Worm (Caenorhabditis elegans) whole organism, L2 larva: ENCODE data around the gene ugt-17.

Source experiments
- C34F6.9 ChIP-seq: fragments of 150-350 bp; optimal IDR thresholded peaks from 2 replicates; lab custom pipeline; 2014; ENCODE audit warnings: missing biosample characterization, missing genetic modification characterization
- F13H6.1 ChIP-seq: sonication (generic microtip); optimal IDR thresholded peaks from 2 replicates; lab custom pipeline; 2016; ENCODE audit warnings: missing genetic modification characterization, missing compliant biosample characterization
- R02D3.7 ChIP-seq: fragments of 150-350 bp; optimal IDR thresholded peaks from 2 replicates; lab custom pipeline; 2014; ENCODE audit warnings: missing biosample characterization, missing genetic modification characterization
- Y55F3AM.14 ChIP-seq: fragments of 200-800 bp; sonication (Bioruptor generic); optimal IDR thresholded peaks from 2 replicates; lab custom pipeline; 2018; ENCODE audit warnings: mild to moderate bottlenecking, missing genetic modification characterization, missing compliant biosample characterization
- ZK546.5 ChIP-seq: sonication (generic microtip); optimal IDR thresholded peaks from 2 replicates; lab custom pipeline; 2017; ENCODE audit warnings: missing biosample characterization, missing genetic modification characterization
- aly-2 ChIP-seq: fragments of 150-350 bp; optimal IDR thresholded peaks from 2 replicates; lab custom pipeline; 2014; ENCODE audit warnings: missing biosample characterization, missing genetic modification characterization
- blmp-1 ChIP-seq: sonication (generic microtip); optimal IDR thresholded peaks from 2 replicates; lab custom pipeline; 2017; ENCODE audit warnings: missing genetic modification characterization, mild to moderate bottlenecking, missing compliant biosample characterization, antibody characterized with exemption, moderate library complexity; ENCODE audit not compliant: insufficient read depth
- ceh-16 ChIP-seq: fragments of 150-350 bp; optimal IDR thresholded peaks from 2 replicates; lab custom pipeline; 2014; ENCODE audit warnings: missing biosample characterization, missing genetic modification characterization
- ceh-82 ChIP-seq: fragments of 150-350 bp; optimal IDR thresholded peaks from 2 replicates; lab custom pipeline; 2014; ENCODE audit warnings: missing biosample characterization, missing genetic modification characterization
- crh-2 ChIP-seq: sonication (generic microtip); optimal IDR thresholded peaks from 2 replicates; lab custom pipeline; 2017; ENCODE audit warnings: missing biosample characterization, missing genetic modification characterization
- dmd-4 ChIP-seq: sonication (generic microtip); optimal IDR thresholded peaks from 2 replicates; lab custom pipeline; 2017; ENCODE audit warnings: missing biosample characterization, missing genetic modification characterization
- egl-27 ChIP-seq: sonication (generic microtip); optimal IDR thresholded peaks from 3 replicates; lab custom pipeline; 2017; ENCODE audit warnings: missing biosample characterization, missing genetic modification reagents, missing genetic modification characterization
- elt-1 ChIP-seq: fragments of 150-350 bp; optimal IDR thresholded peaks from 2 replicates; lab custom pipeline; 2014; ENCODE audit warnings: missing biosample characterization, missing genetic modification characterization
- elt-3 ChIP-seq: sonication (generic microtip); optimal IDR thresholded peaks from 2 replicates; lab custom pipeline; 2017; ENCODE audit warnings: missing biosample characterization, missing genetic modification characterization
- fos-1 ChIP-seq: fragments of 150-350 bp; optimal IDR thresholded peaks from 2 replicates; lab custom pipeline; 2014; ENCODE audit warnings: missing biosample characterization, missing genetic modification characterization
- gmeb-1 ChIP-seq: fragments of 150-350 bp; optimal IDR thresholded peaks from 2 replicates; lab custom pipeline; 2014; ENCODE audit warnings: missing biosample characterization, missing genetic modification characterization
- lin-11 ChIP-seq: fragments of 150-350 bp; sonication (generic microtip); optimal IDR thresholded peaks from 2 replicates; lab custom pipeline; 2014; ENCODE audit warnings: missing biosample characterization, missing genetic modification characterization, inconsistent platforms, mixed read lengths
- lin-13 ChIP-seq: fragments of 150-350 bp; optimal IDR thresholded peaks from 2 replicates; lab custom pipeline; 2014; ENCODE audit warnings: missing biosample characterization, missing genetic modification reagents, missing genetic modification characterization
- lin-39 ChIP-seq: fragments of 150-350 bp; optimal IDR thresholded peaks from 2 replicates; lab custom pipeline; 2014; ENCODE audit warnings: missing biosample characterization, missing genetic modification reagents, missing genetic modification characterization
- lsy-2 ChIP-seq, 2 experiments: fragments of 150-350 bp in 1 of 2; sonication (generic microtip) in 1 of 2; optimal IDR thresholded peaks; 2 replicates each; lab custom pipeline; 2014 to 2017; ENCODE audit warnings: missing biosample characterization in 2 of 2, missing genetic modification characterization in 2 of 2
- mdl-1 ChIP-seq, 2 experiments: fragments of 150-350 bp in 1 of 2; sonication (generic microtip) in 1 of 2; optimal IDR thresholded peaks; 2 replicates each; lab custom pipeline; 2017; ENCODE audit warnings: missing biosample characterization in 2 of 2, missing genetic modification characterization in 2 of 2
- nhr-11 ChIP-seq: fragments of 150-350 bp; optimal IDR thresholded peaks from 2 replicates; lab custom pipeline; 2014; ENCODE audit warnings: missing biosample characterization, missing genetic modification characterization
- nhr-12 ChIP-seq: fragments of 150-350 bp; optimal IDR thresholded peaks from 2 replicates; lab custom pipeline; 2014; ENCODE audit warnings: missing biosample characterization, missing genetic modification characterization
- nhr-21 ChIP-seq: fragments of 150-350 bp; optimal IDR thresholded peaks from 2 replicates; lab custom pipeline; 2014; ENCODE audit warnings: missing biosample characterization, missing genetic modification characterization
- nhr-23 ChIP-seq: fragments of 150-350 bp; optimal IDR thresholded peaks from 2 replicates; lab custom pipeline; 2014; ENCODE audit warnings: missing biosample characterization, missing genetic modification reagents, missing genetic modification characterization
- nhr-237 ChIP-seq: fragments of 150-350 bp; optimal IDR thresholded peaks from 2 replicates; lab custom pipeline; 2014; ENCODE audit warnings: missing biosample characterization, missing genetic modification characterization
- nhr-6 ChIP-seq: fragments of 150-350 bp; optimal IDR thresholded peaks from 2 replicates; lab custom pipeline; 2014; ENCODE audit warnings: missing biosample characterization, missing genetic modification characterization
- nhr-77 ChIP-seq: fragments of 150-350 bp; optimal IDR thresholded peaks from 2 replicates; lab custom pipeline; 2014; ENCODE audit warnings: missing biosample characterization, missing genetic modification characterization
- peb-1 ChIP-seq: fragments of 150-350 bp; optimal IDR thresholded peaks from 2 replicates; lab custom pipeline; 2014; ENCODE audit warnings: missing biosample characterization, missing genetic modification characterization
- sem-4 ChIP-seq: fragments of 150-350 bp; optimal IDR thresholded peaks from 2 replicates; lab custom pipeline; 2014; ENCODE audit warnings: missing biosample characterization, missing genetic modification reagents, missing genetic modification characterization
- skn-1 ChIP-seq: sonication (generic microtip); optimal IDR thresholded peaks from 2 replicates; lab custom pipeline; 2017; ENCODE audit warnings: missing biosample characterization, missing genetic modification characterization
- sma-3 ChIP-seq: sonication (generic microtip); optimal IDR thresholded peaks from 2 replicates; lab custom pipeline; 2016; ENCODE audit warnings: missing genetic modification reagents, missing genetic modification characterization, missing compliant biosample characterization
- sma-9 ChIP-seq, 2 experiments: fragments of 150-350 bp in 1 of 2; sonication (generic microtip) in 1 of 2; optimal IDR thresholded peaks; 2 replicates each; lab custom pipeline; 2014 to 2016; ENCODE audit warnings: missing genetic modification characterization in 2 of 2, mild to moderate bottlenecking in 1 of 2, missing biosample characterization in 1 of 2, missing compliant biosample characterization in 1 of 2, missing genetic modification reagents in 1 of 2, moderate library complexity in 1 of 2
- snpc-4 ChIP-seq: fragments of 150-350 bp; optimal IDR thresholded peaks from 2 replicates; lab custom pipeline; 2014; ENCODE audit warnings: missing biosample characterization, missing genetic modification characterization
- unc-39 ChIP-seq: fragments of 150-350 bp; optimal IDR thresholded peaks from 2 replicates; lab custom pipeline; 2014; ENCODE audit warnings: missing biosample characterization, missing genetic modification characterization
- unc-55 ChIP-seq: fragments of 150-350 bp; sonication (generic microtip); optimal IDR thresholded peaks from 3 replicates; lab custom pipeline; 2014; ENCODE audit warnings: missing biosample characterization, missing genetic modification reagents, missing genetic modification characterization
- unc-62 ChIP-seq: fragments of 150-350 bp; optimal IDR thresholded peaks from 2 replicates; lab custom pipeline; 2014; ENCODE audit warnings: missing biosample characterization, missing genetic modification reagents, missing genetic modification characterization
- zag-1 ChIP-seq: fragments of 150-350 bp; optimal IDR thresholded peaks from 2 replicates; lab custom pipeline; 2014; ENCODE audit warnings: missing biosample characterization, missing genetic modification characterization
- ztf-1 ChIP-seq: fragments of 200-800 bp; sonication (Bioruptor generic); conservative IDR thresholded peaks from 2 replicates; pipeline ENCODE4 v1.3.6; 2022; ENCODE audit warnings: missing genetic modification characterization, missing compliant biosample characterization
- ztf-4 ChIP-seq: fragments of 150-350 bp; optimal IDR thresholded peaks from 2 replicates; lab custom pipeline; 2014; ENCODE audit warnings: missing biosample characterization, missing genetic modification characterization

Gene ugt-17

DNA sequence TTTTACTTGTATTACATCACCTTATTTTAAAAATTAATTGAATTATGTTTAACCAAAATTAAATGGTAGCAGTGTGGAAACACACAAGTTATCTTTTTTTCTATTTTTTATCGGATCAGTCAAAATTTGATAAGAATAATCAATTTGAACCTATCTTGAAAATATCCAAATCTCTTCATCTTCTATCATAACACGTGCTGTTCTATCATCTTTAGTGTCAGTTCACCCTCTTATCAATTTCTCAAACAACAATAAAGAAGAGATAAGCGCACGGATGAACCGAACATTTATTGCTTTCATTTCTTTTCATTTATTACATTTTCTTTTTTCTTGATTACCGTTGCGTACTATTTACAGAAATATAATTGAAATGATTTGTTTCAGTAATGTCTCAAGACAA lies 17.7 kb downstream of the ugt-17 start, which contains the start of gene R04B5.5:
R04B5.5 (plus strand) TSS at position 378 of the 400 bp plus-strand sequence.
- peak; percentile 35 for TF ChIP-seq egl-27
- no peak for TF ChIP-seq nhr-237
- TF ChIP-seq nhr-21 (tag; lab: Kevin White, UChicago): peak; percentile 65
- peak; percentile 69 for TF ChIP-seq fos-1 (tag; lab: Kevin White, UChicago)
- peak; percentile 32 for TF ChIP-seq sma-3 (GFP tag; lab: Kevin White, UChicago)
- no peak for TF ChIP-seq ztf-1 (GFP tag; lab: Robert Waterston, UW)
- peak; percentile 87 for TF ChIP-seq sma-9 (GFP tag; optimal IDR thresholded peaks at IDR 0.05; lab: Kevin White, UChicago)
- TF ChIP-seq sma-9 (tag; optimal IDR thresholded peaks at IDR 0.05; lab: Kevin White, UChicago): no peak
- TF ChIP-seq C34F6.9 (tag; lab: Kevin White, UChicago): peak; percentile 21
- no peak for TF ChIP-seq unc-62 (GFP tag; lab: Kevin White, UChicago)
- peak; percentile 55 for TF ChIP-seq blmp-1 (tag; lab: Kevin White, UChicago)
- TF ChIP-seq R02D3.7 (tag; lab: Kevin White, UChicago): no peak
- no peak for TF ChIP-seq nhr-12
- TF ChIP-seq dmd-4: no peak
- TF ChIP-seq crh-2 (tag; lab: Kevin White, UChicago): peak; percentile 35
- peak in 1 of 2 experiments; percentile 39 for TF ChIP-seq lsy-2 (tag; optimal IDR thresholded peaks at IDR 0.05; lab: Kevin White, UChicago)
- peak; percentile 29 for TF ChIP-seq F13H6.1 (tag; lab: Kevin White, UChicago)
- peak; percentile 15 to 45 for TF ChIP-seq mdl-1 (tag; optimal IDR thresholded peaks at IDR 0.05; lab: Kevin White, UChicago)
- no peak for TF ChIP-seq zag-1

DNA sequence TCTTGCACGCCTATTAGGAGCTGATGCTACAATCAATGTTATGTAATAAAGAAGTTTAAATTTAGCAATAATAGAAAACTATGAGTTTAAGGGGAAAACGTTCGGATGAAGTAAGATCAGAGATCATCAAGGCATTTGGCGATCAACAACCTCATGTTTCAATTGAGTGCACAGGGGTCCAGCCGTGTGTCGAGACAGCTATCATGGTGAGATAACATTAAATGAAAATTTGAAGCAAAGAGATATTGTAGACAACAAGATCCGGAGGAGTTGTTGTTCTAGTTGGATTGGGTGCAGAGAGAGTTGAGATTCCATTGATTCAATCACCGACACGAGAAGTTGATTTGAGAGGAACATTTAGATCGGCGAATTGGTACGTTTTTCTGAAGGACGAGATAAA lies 18.6 kb downstream of the ugt-17 start:
- TF ChIP-seq sma-9 (GFP tag; optimal IDR thresholded peaks at IDR 0.05; lab: Kevin White, UChicago) (peak; percentile 32), sma-9 (tag; optimal IDR thresholded peaks at IDR 0.05; lab: Kevin White, UChicago) (no peak), lsy-2 (tag; optimal IDR thresholded peaks at IDR 0.05; lab: Kevin White, UChicago) (peak in 1 of 2 experiments; percentile 13), snpc-4 (no peak), F13H6.1 (tag; lab: Kevin White, UChicago) (peak; percentile 37)

DNA sequence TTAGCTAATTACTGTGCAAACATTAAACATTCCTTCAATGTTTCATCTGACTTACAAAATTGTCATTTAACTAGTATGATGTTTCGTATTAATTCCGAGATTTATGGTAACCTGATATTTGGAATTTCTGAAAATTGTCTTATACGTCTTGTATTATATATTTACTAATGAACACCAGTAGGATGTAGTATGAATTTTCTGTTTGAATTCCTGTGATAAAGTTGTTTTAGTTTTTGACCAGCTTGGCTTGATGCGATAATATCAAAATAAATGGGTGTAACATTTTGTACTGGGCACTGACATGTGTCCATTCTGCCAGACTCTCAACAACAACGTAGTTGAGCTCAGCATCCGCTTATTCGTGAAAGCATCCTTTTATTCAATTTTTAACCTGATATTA lies 19.9 kb downstream of the ugt-17 start, which contains the start of gene R04B5.6:
R04B5.6 (plus strand) TSS at position 301 of the 400 bp plus-strand sequence.
- no peak for TF ChIP-seq R02D3.7 (tag; lab: Kevin White, UChicago)
- TF ChIP-seq ceh-82 (tag; lab: Kevin White, UChicago): no peak
- TF ChIP-seq nhr-12: no peak
- no peak for TF ChIP-seq ZK546.5 (tag; lab: Kevin White, UChicago)
- no peak for TF ChIP-seq elt-1 (tag; lab: Kevin White, UChicago)
- TF ChIP-seq ceh-16: no peak
- no peak for TF ChIP-seq lin-13
- no peak for TF ChIP-seq lin-39
- TF ChIP-seq sma-3 (GFP tag; lab: Kevin White, UChicago): no peak
- TF ChIP-seq peb-1: no peak
- no peak for TF ChIP-seq nhr-77 (tag; lab: Kevin White, UChicago)
- no peak for TF ChIP-seq ztf-1 (GFP tag; lab: Robert Waterston, UW)
- TF ChIP-seq gmeb-1 (tag; lab: Kevin White, UChicago): no peak

DNA sequence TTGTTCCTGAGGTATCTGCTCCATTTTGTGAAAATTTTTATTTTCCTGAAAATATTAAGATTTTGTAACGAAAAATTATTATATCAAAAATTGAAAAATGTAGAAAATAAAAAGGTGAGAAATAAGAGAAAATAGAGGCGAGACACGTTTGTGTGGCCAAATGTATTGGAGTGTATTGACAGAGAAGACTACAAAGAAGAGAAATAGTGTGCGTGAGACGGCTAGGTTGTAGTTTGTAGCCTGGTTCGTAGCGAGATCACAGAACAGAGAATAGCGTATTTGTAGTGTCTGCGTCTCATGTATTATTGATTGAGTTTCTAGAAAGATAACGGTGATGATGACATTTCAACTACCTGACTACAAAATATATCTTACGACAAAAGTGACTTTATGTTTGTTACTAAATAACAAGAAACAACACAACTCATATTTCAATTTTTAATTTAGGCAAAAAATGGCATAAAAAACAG lies 20.7 kb downstream of the ugt-17 start, which contains the start of gene nhr-12:
nhr-12 (minus strand) TSS at position 51 of the 470 bp plus-strand sequence.
- TF ChIP-seq zag-1 (no peak), blmp-1 (tag; lab: Kevin White, UChicago) (no peak), crh-2 (tag; lab: Kevin White, UChicago) (peak; percentile 45), sma-9 (GFP tag; optimal IDR thresholded peaks at IDR 0.05; lab: Kevin White, UChicago) (peak; percentile 29), sma-9 (tag; optimal IDR thresholded peaks at IDR 0.05; lab: Kevin White, UChicago) (no peak), skn-1 (peak; percentile 2), elt-3 (tag; lab: Kevin White, UChicago) (no peak), nhr-21 (tag; lab: Kevin White, UChicago) (no peak), nhr-6 (no peak), Y55F3AM.14 (no peak), sem-4 (no peak), aly-2 (no peak), lin-13 (no peak), gmeb-1 (tag; lab: Kevin White, UChicago) (no peak), nhr-23 (tag; lab: Kevin White, UChicago) (no peak), ztf-4 (tag; lab: Kevin White, UChicago) (no peak), lin-11 (no peak), mdl-1 (tag; optimal IDR thresholded peaks at IDR 0.05; lab: Kevin White, UChicago) (no peak), nhr-77 (tag; lab: Kevin White, UChicago) (no peak), unc-39 (no peak), ztf-1 (GFP tag; lab: Robert Waterston, UW) (no peak), sma-3 (GFP tag; lab: Kevin White, UChicago) (no peak), nhr-11 (tag; lab: Kevin White, UChicago) (no peak), unc-55 (GFP tag; lab: Kevin White, UChicago) (peak; percentile 24), snpc-4 (no peak)
